Worm (Caenorhabditis elegans) whole organism, late embryonic: ENCODE results near the gene aos-1.

ENCODE experiments used
- C08G9.2 ChIP-seq: sonication (generic microtip); optimal IDR thresholded peaks from 2 replicates; lab custom pipeline; 2016; ENCODE audit warnings: mild to moderate bottlenecking, missing genetic modification characterization, moderate library complexity, missing compliant biosample characterization
- C38D4.7 ChIP-seq: fragments of 200-800 bp; sonication (Bioruptor generic); optimal IDR thresholded peaks from 2 replicates; lab custom pipeline; 2018; ENCODE audit warnings: mild to moderate bottlenecking, missing genetic modification characterization, moderate library complexity, missing compliant biosample characterization
- K09A11.1 ChIP-seq: sonication (generic microtip); optimal IDR thresholded peaks from 2 replicates; lab custom pipeline; 2017; ENCODE audit warnings: antibody characterized with exemption, mild to moderate bottlenecking, missing genetic modification characterization, missing compliant biosample characterization; ENCODE audit not compliant: insufficient read depth
- Y22D7AL.16 ChIP-seq: sonication (generic microtip); optimal IDR thresholded peaks from 2 replicates; lab custom pipeline; 2016; ENCODE audit warnings: missing genetic modification characterization, missing compliant biosample characterization
- ahr-1 ChIP-seq: sonication (generic microtip); optimal IDR thresholded peaks from 2 replicates; lab custom pipeline; 2016; ENCODE audit warnings: missing genetic modification characterization, missing compliant biosample characterization
- ceh-18 ChIP-seq: sonication (generic microtip); optimal IDR thresholded peaks from 2 replicates; lab custom pipeline; 2016; ENCODE audit warnings: missing genetic modification characterization, missing compliant biosample characterization
- ceh-22 ChIP-seq: sonication (generic microtip); optimal IDR thresholded peaks from 2 replicates; lab custom pipeline; 2017; ENCODE audit warnings: missing biosample characterization, missing genetic modification characterization
- ceh-30 ChIP-seq: fragments of 150-350 bp; optimal IDR thresholded peaks from 2 replicates; lab custom pipeline; 2014; ENCODE audit warnings: missing biosample characterization, missing genetic modification characterization
- ceh-31 ChIP-seq: sonication (generic microtip); optimal IDR thresholded peaks from 2 replicates; lab custom pipeline; 2016; ENCODE audit warnings: missing genetic modification characterization, missing compliant biosample characterization
- ceh-34 ChIP-seq: sonication (generic microtip); optimal IDR thresholded peaks from 2 replicates; lab custom pipeline; 2016; ENCODE audit warnings: mild to moderate bottlenecking, missing genetic modification characterization, missing compliant biosample characterization
- ceh-48 ChIP-seq: sonication (generic microtip); optimal IDR thresholded peaks from 2 replicates; lab custom pipeline; 2016; ENCODE audit warnings: missing genetic modification characterization, inconsistent platforms, missing compliant biosample characterization
- dve-1 ChIP-seq: sonication (generic microtip); optimal IDR thresholded peaks from 2 replicates; lab custom pipeline; 2017; ENCODE audit warnings: antibody characterized with exemption, mild to moderate bottlenecking, missing genetic modification characterization, missing compliant biosample characterization
- elt-2 ChIP-seq: sonication (generic microtip); optimal IDR thresholded peaks from 2 replicates; lab custom pipeline; 2016; ENCODE audit warnings: missing genetic modification reagents, missing genetic modification characterization, missing compliant biosample characterization
- elt-4 ChIP-seq: sonication (generic microtip); optimal IDR thresholded peaks from 2 replicates; lab custom pipeline; 2016; ENCODE audit warnings: missing genetic modification characterization, missing compliant biosample characterization
- ets-4 ChIP-seq: sonication (generic microtip); optimal IDR thresholded peaks from 2 replicates; lab custom pipeline; 2016; ENCODE audit warnings: missing genetic modification characterization, missing compliant biosample characterization
- fax-1 ChIP-seq: sonication (generic microtip); optimal IDR thresholded peaks from 2 replicates; lab custom pipeline; 2016; ENCODE audit warnings: missing genotype, missing genetic modification characterization, missing compliant biosample characterization
- fkh-10 ChIP-seq: fragments of 150-350 bp; optimal IDR thresholded peaks from 2 replicates; lab custom pipeline; 2014; ENCODE audit warnings: missing biosample characterization, missing genetic modification reagents, missing genetic modification characterization
- hlh-13 ChIP-seq: fragments of 200-800 bp; sonication (Bioruptor generic); optimal IDR thresholded peaks from 2 replicates; lab custom pipeline; 2018; ENCODE audit warnings: mild to moderate bottlenecking, missing genetic modification characterization, missing compliant biosample characterization
- hlh-6 ChIP-seq: sonication (generic microtip); optimal IDR thresholded peaks from 2 replicates; lab custom pipeline; 2016; ENCODE audit warnings: missing genotype, missing genetic modification characterization, missing compliant biosample characterization
- hlh-8 ChIP-seq: sonication (generic microtip); optimal IDR thresholded peaks from 2 replicates; lab custom pipeline; 2016; ENCODE audit warnings: missing genotype, missing genetic modification characterization, missing compliant biosample characterization
- lim-6 ChIP-seq: sonication (generic microtip); optimal IDR thresholded peaks from 2 replicates; lab custom pipeline; 2016; ENCODE audit warnings: missing genetic modification characterization, missing compliant biosample characterization
- lin-11 ChIP-seq: fragments of 200-800 bp; sonication (Bioruptor generic); optimal IDR thresholded peaks from 2 replicates; lab custom pipeline; 2018; ENCODE audit warnings: mild to moderate bottlenecking, missing genetic modification characterization, missing compliant biosample characterization
- nhr-11 ChIP-seq: fragments of 150-350 bp; optimal IDR thresholded peaks from 2 replicates; lab custom pipeline; 2014; ENCODE audit warnings: missing biosample characterization, missing genetic modification characterization
- nhr-232 ChIP-seq: sonication (generic microtip); optimal IDR thresholded peaks from 2 replicates; lab custom pipeline; 2016; ENCODE audit warnings: missing genetic modification characterization, missing compliant biosample characterization
- odd-2 ChIP-seq: sonication (generic microtip); optimal IDR thresholded peaks from 2 replicates; lab custom pipeline; 2017; ENCODE audit warnings: antibody characterized with exemption, mild to moderate bottlenecking, missing genetic modification characterization, missing compliant biosample characterization
- pag-3 ChIP-seq: sonication (generic microtip); optimal IDR thresholded peaks from 2 replicates; lab custom pipeline; 2016; ENCODE audit warnings: missing compliant biosample characterization, missing genetic modification characterization, borderline replicate concordance
- pat-9 ChIP-seq: fragments of 200-800 bp; sonication (Bioruptor generic); optimal IDR thresholded peaks from 2 replicates; lab custom pipeline; 2018; ENCODE audit warnings: mild to moderate bottlenecking, missing genetic modification characterization, moderate library complexity, missing compliant biosample characterization
- pax-1 ChIP-seq: fragments of 150-350 bp; optimal IDR thresholded peaks from 2 replicates; lab custom pipeline; 2014; ENCODE audit warnings: missing biosample characterization, missing genetic modification characterization
- pha-4 ChIP-seq: fragments of 150-350 bp; optimal IDR thresholded peaks from 2 replicates; lab custom pipeline; 2018; ENCODE audit warnings: missing biosample characterization, missing genetic modification reagents, missing genetic modification characterization
- pqm-1 ChIP-seq: sonication (generic microtip); optimal IDR thresholded peaks from 2 replicates; lab custom pipeline; 2016; ENCODE audit warnings: missing genetic modification characterization, missing compliant biosample characterization
- ref-2 ChIP-seq: sonication (generic microtip); optimal IDR thresholded peaks from 2 replicates; lab custom pipeline; 2016; ENCODE audit warnings: missing genetic modification characterization, missing compliant biosample characterization
- sdc-2 ChIP-seq: sonication (generic microtip); optimal IDR thresholded peaks from 2 replicates; lab custom pipeline; 2016; ENCODE audit warnings: missing genotype, missing genetic modification characterization, missing compliant biosample characterization
- syd-9 ChIP-seq: sonication (generic microtip); optimal IDR thresholded peaks from 2 replicates; lab custom pipeline; 2016; ENCODE audit warnings: mild to moderate bottlenecking, missing genetic modification characterization, moderate library complexity, missing compliant biosample characterization
- tbx-2 ChIP-seq: sonication (generic microtip); optimal IDR thresholded peaks from 2 replicates; lab custom pipeline; 2016; ENCODE audit warnings: missing genetic modification characterization, missing compliant biosample characterization
- unc-3 ChIP-seq, 2 experiments: fragments of 200-800 bp in 1 of 2; sonication (Bioruptor generic) in 1 of 2; sonication (generic microtip) in 1 of 2; conservative IDR thresholded peaks in 1 of 2; optimal IDR thresholded peaks in 1 of 2; 2 replicates each; pipeline versions ENCODE4 v1.3.6 to Lab custom; 2016 to 2022; ENCODE audit warnings: missing compliant biosample characterization in 2 of 2, missing genetic modification characterization in 2 of 2, missing genetic modification reagents in 1 of 2
- unc-55 ChIP-seq: sonication (generic microtip); optimal IDR thresholded peaks from 2 replicates; lab custom pipeline; 2017; ENCODE audit warnings: missing biosample characterization, missing genetic modification reagents, missing genetic modification characterization
- unc-86 ChIP-seq: sonication (generic microtip); optimal IDR thresholded peaks from 2 replicates; lab custom pipeline; 2016; ENCODE audit warnings: missing genetic modification characterization, missing compliant biosample characterization
- zip-5 ChIP-seq: sonication (generic microtip); optimal IDR thresholded peaks from 2 replicates; lab custom pipeline; 2016; ENCODE audit warnings: missing genetic modification characterization, missing compliant biosample characterization
- ztf-16 ChIP-seq: sonication (generic microtip); optimal IDR thresholded peaks from 2 replicates; lab custom pipeline; 2017; ENCODE audit warnings: missing genetic modification characterization, missing compliant biosample characterization

The aos-1 gene

ce11 chrV:10084864-10085263, 45.2 kb downstream of the aos-1 start, which contains the start of gene R04B5.6:
TSS of gene R04B5.6 (plus strand) at chrV:10085164.
- TF ChIP-seq ref-2 (tag; lab: Kevin White, UChicago) (no peak), zip-5 (tag; lab: Kevin White, UChicago) (no peak), C38D4.7 (GFP tag; lab: Kevin White, UChicago) (no peak), hlh-6 (no peak), elt-2 (tag; lab: Kevin White, UChicago) (no peak), fax-1 (no peak), K09A11.1 (no peak), sdc-2 (no peak), syd-9 (tag; lab: Kevin White, UChicago) (no peak), C08G9.2 (no peak)
- TF ChIP-seq, all 69 proteins: peak for 0

- no peak for TF ChIP-seq odd-2 (tag; lab: Kevin White, UChicago)
- peak; percentile 54 for TF ChIP-seq unc-55
- no peak for TF ChIP-seq nhr-232
- TF ChIP-seq ceh-30 = peak; percentile 100
These were observed 46.1 kb downstream of the aos-1 start, which contains the start of gene nhr-12 for ce11 chrV:10083999-10084468. TSS of gene nhr-12 (minus strand) at chrV:10084049.

ce11 chrV:10081636-10082035, 48.5 kb downstream of the aos-1 start, which contains the start of gene nhr-205:
TSS of gene nhr-205 (minus strand) at chrV:10081776.
- TF ChIP-seq ceh-30 = peak; percentile 51
- no peak for TF ChIP-seq pha-4
- no peak for TF ChIP-seq lin-11
- TF ChIP-seq, all 69 proteins: peak for 1

ce11 chrV:10080905-10081304, 49.2 kb downstream of the aos-1 start:
- TF ChIP-seq ceh-48 (tag; lab: Kevin White, UChicago) = no peak
- no peak for TF ChIP-seq hlh-8 (tag; lab: Kevin White, UChicago)
- no peak for TF ChIP-seq tbx-2 (tag; lab: Kevin White, UChicago)
- no peak for TF ChIP-seq nhr-11
- no peak for TF ChIP-seq fkh-10 (GFP tag; lab: Kevin White, UChicago)
- no peak for TF ChIP-seq hlh-13 (GFP tag; lab: Kevin White, UChicago)
- TF ChIP-seq lim-6 (tag; lab: Kevin White, UChicago) = no peak
- TF ChIP-seq zip-5 (tag; lab: Kevin White, UChicago) = no peak
- no peak for TF ChIP-seq unc-86 (tag; lab: Kevin White, UChicago)
- no peak for TF ChIP-seq pat-9 (tag; lab: Kevin White, UChicago)
- TF ChIP-seq K09A11.1 = no peak
- TF ChIP-seq elt-4 (tag; lab: Kevin White, UChicago) = no peak
- TF ChIP-seq ceh-18 (tag; lab: Kevin White, UChicago) = no peak
- TF ChIP-seq pha-4 = no peak
- no peak for TF ChIP-seq syd-9 (tag; lab: Kevin White, UChicago)
- no peak for TF ChIP-seq Y22D7AL.16 (tag; lab: Kevin White, UChicago)
- TF ChIP-seq ceh-34 (tag; lab: Kevin White, UChicago) = no peak
- no peak for TF ChIP-seq unc-3 (GFP tag; conservative IDR thresholded peaks at IDR 0.05; lab: Robert Waterston, UW)
- no peak for TF ChIP-seq unc-3 (tag; optimal IDR thresholded peaks at IDR 0.05; lab: Kevin White, UChicago)
- no peak for TF ChIP-seq pax-1 (tag; lab: Kevin White, UChicago)
- no peak for TF ChIP-seq fax-1
- TF ChIP-seq, all 69 proteins: peak for 0

- no peak for TF ChIP-seq ets-4 (tag; lab: Kevin White, UChicago)
- no peak for TF ChIP-seq ceh-31 (tag; lab: Kevin White, UChicago)
- no peak for TF ChIP-seq pqm-1 (tag; lab: Kevin White, UChicago)
- no peak for TF ChIP-seq dve-1 (tag; lab: Kevin White, UChicago)
- no peak for TF ChIP-seq lin-11
- TF ChIP-seq fax-1 = no peak
- TF ChIP-seq elt-2 (tag; lab: Kevin White, UChicago) = no peak
- no peak for TF ChIP-seq hlh-6
- TF ChIP-seq ceh-48 (tag; lab: Kevin White, UChicago) = no peak
- TF ChIP-seq pag-3 (tag; lab: Kevin White, UChicago) = no peak
- no peak for TF ChIP-seq zip-5 (tag; lab: Kevin White, UChicago)
- TF ChIP-seq pha-4 = no peak
- TF ChIP-seq ceh-22 = no peak
- TF ChIP-seq ahr-1 (tag; lab: Kevin White, UChicago) = no peak
- no peak for TF ChIP-seq ztf-16
These were observed 51.9 kb downstream of the aos-1 start, which contains the start of gene R04B5.1 for ce11 chrV:10078244-10078643. TSS of gene R04B5.1 (minus strand) at chrV:10078344.
